Fruit fly (Drosophila melanogaster) whole organism: ENCODE measurements around the gene tral.

Experiments used
- CG8478 ChIP-seq: fragments of >200 bp; optimal IDR thresholded peaks from 2 replicates; lab custom pipeline; 2018; ENCODE audit warnings: inconsistent platforms
- Dll ChIP-seq: fragments of >200 bp; optimal IDR thresholded peaks from 2 replicates; lab custom pipeline; 2017
- EcR ChIP-seq, 2 experiments: fragments of >200 bp; optimal IDR thresholded peaks; 2 replicates each; lab custom pipeline; 2017; ENCODE audit warnings: missing biosample characterization in 2 of 2, missing genetic modification characterization in 2 of 2, missing genetic modification reagents in 2 of 2
- pan ChIP-seq: fragments of >200 bp; optimal IDR thresholded peaks from 2 replicates; lab custom pipeline; 2017
- psq ChIP-seq: fragments of >200 bp; optimal IDR thresholded peaks from 2 replicates; lab custom pipeline; 2017
- usp ChIP-seq: fragments of >200 bp; optimal IDR thresholded peaks from 2 replicates; lab custom pipeline; 2017; ENCODE audit warnings: missing biosample characterization, missing genetic modification characterization, mixed read lengths

Gene tral

DNA sequence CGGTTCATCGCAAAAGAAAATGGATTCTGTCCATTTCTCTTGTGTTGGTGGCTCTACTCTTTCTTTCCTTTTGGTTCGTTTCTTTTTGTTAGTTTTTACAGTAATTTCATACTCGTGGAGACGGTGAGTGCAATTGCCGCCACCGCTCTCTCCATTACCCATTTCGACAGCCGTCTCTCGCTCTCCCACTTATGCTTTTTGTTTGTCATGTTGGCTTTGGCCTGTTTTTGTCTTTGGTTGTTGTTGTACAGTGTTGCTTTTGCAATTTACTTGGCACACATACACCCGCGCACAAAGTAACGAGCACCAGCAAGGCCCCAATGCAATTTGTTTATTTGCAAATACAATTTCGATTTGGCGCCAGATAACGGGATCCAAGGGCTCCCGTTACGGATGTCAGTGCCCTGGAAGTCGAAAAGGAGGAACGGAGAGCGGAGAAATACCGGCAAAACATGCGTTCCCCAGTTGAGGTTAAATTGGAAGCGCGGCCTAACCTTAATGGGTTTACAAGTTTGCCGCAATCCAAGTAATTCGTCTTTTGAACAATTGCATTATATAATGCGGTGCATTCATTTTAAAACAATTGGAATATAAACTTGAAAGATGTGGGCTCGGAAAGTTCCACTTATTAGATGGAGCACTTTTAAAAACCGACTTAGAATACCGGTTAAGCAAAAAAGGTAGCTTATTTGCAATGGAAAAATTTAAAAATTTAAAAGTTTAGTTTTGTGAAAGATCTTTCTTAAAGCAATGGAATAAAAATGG, 1.0 kb downstream of the tral start:
- TF ChIP-seq Dll (lab: Kevin White, UChicago) (peak; percentile 43), CG8478 (lab: Kevin White, UChicago) (no peak)

DNA sequence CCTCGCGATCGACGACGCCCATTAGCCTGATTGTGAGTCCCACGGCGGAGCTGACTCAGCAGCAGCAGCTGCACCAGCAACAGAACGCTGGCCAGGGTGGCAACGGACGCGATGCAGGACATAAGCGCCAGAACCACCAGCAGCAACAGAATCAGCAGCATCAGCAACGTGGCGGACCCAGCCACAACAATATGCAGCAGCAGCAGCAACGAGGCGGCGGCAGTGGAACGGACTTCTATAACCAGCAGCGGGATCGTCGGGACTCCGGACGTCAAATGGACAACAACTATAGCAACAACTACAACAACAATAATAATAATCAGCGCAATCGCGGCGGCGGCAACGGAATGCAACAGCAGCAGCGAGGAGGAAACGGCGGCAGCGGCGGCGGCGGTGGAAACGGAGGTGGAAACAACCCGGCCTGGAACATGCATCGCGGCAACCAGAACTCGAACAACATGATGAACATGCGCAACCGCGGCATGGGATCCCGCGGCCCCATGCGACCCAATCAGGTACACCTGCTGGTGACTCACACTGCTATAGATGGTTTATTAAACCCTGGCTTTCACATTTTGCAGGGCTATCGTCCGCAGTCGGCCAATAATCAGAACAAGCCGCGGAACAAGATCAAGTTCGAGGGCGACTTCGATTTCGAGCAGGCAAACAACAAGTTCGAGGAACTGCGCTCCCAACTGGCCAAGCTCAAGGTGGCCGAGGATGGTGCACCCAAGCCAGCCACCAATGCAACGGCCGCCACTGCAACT, 2.8 kb downstream of the tral start:
- no peak for TF ChIP-seq EcR (GFP tag; optimal IDR thresholded peaks at IDR 0.05; lab: Kevin White, UChicago)
- no peak for TF ChIP-seq pan (lab: Kevin White, UChicago)
- TF ChIP-seq Dll (lab: Kevin White, UChicago) = no peak

DNA sequence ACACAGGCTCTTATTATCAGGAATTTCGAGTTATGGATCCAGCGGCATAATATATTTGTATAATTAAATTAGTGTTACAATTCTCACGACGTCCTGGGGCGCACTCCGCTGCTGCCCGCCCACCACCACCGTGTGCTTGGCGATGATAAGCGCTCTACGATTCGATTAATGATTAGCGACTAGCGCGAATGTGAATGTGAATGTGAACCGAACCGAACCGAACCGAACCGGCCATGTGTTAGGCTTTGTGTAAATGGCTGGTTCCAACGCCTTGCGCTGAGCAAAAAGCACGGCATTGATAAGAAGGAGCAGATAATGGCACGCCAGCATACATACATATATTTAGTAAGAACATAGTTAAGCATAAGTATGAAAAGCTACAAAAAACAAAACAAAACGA, 4.5 kb downstream of the tral start:
- TF ChIP-seq usp (no peak), EcR (GFP tag; optimal IDR thresholded peaks at IDR 0.05; lab: Kevin White, UChicago) (no peak), CG8478 (lab: Kevin White, UChicago) (no peak), psq (lab: Kevin White, UChicago) (no peak), Dll (lab: Kevin White, UChicago) (no peak), pan (lab: Kevin White, UChicago) (no peak)

DNA sequence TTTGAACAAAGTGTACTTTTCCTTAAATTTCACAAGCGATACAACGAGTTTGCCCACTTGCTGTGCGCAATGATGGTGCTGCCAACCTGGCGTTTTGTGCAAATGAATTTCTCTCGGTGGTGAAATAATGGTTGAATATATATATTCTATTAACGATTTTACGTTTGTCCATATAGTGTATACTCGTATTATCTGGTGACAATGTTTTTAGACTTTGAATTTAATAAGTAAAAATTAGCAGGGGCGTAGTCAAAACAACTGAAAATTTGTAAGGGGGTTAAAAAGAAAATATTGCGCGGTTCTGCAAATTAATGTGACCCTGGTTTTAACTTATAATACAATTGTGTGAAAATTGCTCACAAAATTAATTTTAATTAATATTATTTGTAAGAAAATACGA, 9.1 kb downstream of the tral start, which contains the start of the genes ver and Gcn5:
Gene ver (plus strand): TSS at position 47 of the 400 bp plus-strand sequence.
Gene Gcn5 (minus strand): TSS at position 74 of the 400 bp plus-strand sequence.
- no peak for TF ChIP-seq CG8478 (lab: Kevin White, UChicago)
- no peak for TF ChIP-seq Dll (lab: Kevin White, UChicago)
- no peak for TF ChIP-seq psq (lab: Kevin White, UChicago)
- TF ChIP-seq usp = no peak
- TF ChIP-seq EcR (GFP tag; optimal IDR thresholded peaks at IDR 0.05; lab: Kevin White, UChicago) = no peak
- TF ChIP-seq pan (lab: Kevin White, UChicago) = no peak

DNA sequence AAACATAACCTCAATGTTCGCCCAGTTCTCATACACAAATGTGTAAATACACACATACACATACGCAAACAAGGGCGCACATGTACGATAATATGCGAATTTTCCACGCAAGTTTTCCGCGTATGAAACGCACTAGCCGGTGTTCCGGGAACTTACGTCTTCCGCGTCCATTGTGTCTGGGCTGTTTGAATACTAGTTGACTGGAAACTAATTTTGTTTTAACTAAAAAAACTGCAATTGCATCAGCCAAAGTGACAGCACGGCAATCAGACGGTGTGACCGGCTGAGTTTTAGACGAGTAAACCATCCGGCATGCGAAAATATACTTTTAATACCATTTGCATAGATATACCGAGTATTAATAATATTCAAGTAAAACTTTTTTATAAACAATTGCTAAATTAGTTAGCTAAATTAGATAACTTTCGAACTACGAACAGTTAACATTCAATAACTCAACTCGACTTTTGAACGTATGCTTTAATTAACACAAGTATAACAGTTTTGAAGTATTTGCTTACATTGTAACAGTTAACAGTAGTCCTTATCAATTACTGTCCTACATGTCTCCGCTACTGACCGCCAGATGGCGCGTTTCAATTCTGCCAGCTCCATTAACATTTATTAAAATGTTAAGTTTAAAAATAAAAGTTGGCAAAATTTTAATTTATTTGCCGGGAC, 11.7 kb downstream of the tral start, which contains the start of gene eIF2beta:
Gene eIF2beta (minus strand): TSS at position 299 of the 681 bp plus-strand sequence.
- TF ChIP-seq Dll (lab: Kevin White, UChicago) (no peak), CG8478 (lab: Kevin White, UChicago) (no peak)

DNA sequence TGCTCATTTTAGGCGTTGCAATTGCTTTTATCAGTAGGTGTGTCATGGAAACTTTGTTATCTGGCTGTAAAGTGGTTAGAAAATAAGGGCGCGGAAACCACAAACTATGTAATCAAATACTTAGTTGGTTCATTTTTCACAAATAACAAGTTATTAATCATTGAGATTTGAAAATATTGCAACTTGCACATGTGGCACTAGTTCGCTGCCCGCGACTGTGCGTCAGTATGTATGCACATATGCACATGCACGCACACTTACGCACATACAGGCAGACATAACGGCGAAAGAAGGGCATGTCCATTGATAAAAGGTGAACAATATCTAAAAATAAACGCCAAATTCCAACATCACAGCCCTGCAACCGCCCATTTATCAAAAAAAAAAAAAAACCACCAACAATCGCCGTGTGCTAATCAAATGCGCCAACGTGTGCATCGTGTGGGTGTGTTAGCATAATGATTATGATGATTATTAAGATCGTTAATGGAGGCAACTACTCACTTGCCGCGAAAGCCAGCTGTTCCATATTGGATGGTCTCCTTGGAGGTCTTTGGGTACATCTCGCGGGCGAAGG, 14.7 kb downstream of the tral start:
- TF ChIP-seq EcR (GFP tag; optimal IDR thresholded peaks at IDR 0.05; lab: Kevin White, UChicago) (no peak), usp (no peak), CG8478 (lab: Kevin White, UChicago) (no peak), Dll (lab: Kevin White, UChicago) (no peak), psq (lab: Kevin White, UChicago) (no peak), pan (lab: Kevin White, UChicago) (no peak)

DNA sequence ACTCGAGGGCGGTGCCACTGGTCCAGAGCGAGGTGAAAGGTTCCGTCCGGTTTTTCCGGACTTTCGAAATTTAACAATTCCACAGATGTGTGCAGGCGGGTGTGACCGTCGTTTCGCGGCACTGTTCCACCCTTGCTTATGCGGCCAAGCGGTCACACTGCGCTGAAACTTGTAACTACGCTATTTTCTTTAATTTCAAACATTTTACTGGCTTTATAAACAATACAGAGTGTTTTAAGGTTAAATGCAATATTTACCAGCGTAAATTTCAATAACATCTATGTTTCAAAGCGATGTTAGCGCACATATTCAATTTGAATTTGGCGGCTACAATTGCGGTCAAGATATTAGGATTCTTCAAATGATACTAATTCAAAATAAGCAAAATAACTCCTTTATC, 15.2 kb downstream of the tral start, which contains the start of gene nst:
Gene nst (minus strand): TSS at position 128 of the 400 bp plus-strand sequence.
- TF ChIP-seq Dll (lab: Kevin White, UChicago) = no peak
- no peak for TF ChIP-seq pan (lab: Kevin White, UChicago)
- TF ChIP-seq psq (lab: Kevin White, UChicago) = no peak

DNA sequence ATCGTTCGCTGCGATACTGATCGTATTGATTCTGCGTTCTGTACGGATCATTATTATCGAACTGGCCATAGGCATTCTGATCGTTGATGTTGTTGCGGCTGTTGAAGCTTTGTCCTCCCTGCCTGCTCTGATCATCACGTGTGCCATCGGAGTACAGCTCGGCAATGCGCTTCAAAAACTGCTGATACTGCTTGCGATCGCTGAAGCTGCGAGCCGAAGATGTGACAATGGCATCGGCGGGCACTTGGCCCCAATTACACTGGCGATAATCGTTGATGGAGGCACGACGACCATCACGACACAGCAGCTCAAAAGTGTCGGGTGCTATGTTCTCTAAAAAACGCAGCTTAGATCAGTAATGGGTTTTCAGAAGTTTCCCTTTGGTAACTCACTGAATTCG, 17.4 kb downstream of the tral start:
- TF ChIP-seq Dll (lab: Kevin White, UChicago) = no peak
- TF ChIP-seq pan (lab: Kevin White, UChicago) = no peak
- no peak for TF ChIP-seq EcR (GFP tag; optimal IDR thresholded peaks at IDR 0.05; lab: Kevin White, UChicago)
- TF ChIP-seq usp = no peak
- no peak for TF ChIP-seq psq (lab: Kevin White, UChicago)
- TF ChIP-seq CG8478 (lab: Kevin White, UChicago) = no peak

DNA sequence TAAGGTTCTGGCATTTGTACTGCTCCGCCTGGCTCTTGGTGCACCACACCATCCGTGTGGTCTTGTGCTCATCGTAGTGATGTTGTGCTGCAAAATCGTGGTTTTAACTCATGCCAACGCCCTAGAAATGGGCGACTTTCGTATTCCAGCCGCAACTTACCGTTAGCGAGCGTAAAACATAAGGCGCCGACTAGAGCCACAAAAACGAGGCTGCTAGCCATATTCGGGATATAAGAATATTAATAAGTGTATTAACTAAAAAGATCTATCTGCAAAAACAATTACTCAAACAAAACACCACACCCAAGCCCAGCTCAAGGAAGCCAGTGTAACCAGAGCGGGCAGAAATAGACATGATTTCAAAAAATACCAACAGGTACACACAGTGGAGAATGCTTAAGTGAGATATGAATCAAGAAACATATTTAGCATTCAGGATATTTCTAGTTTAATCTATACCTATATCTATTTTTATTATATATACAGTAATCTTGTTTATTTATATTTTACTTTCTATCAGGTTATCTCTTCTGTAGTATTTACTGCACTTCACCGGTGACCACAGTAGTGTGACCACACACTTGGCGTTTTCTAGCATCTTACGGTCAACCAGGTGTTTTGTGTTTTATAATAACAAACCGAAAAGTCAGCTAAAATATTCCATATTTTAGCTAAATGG, 18.7 kb downstream of the tral start, which contains the start of the genes Tsf2 and CG34242:
Gene Tsf2 (minus strand): TSS at position 333 of the 679 bp plus-strand sequence.
Gene CG34242 (plus strand): TSS at position 605 of the 679 bp plus-strand sequence.
- TF ChIP-seq psq (lab: Kevin White, UChicago) = no peak
- TF ChIP-seq usp = no peak
- no peak for TF ChIP-seq EcR (GFP tag; optimal IDR thresholded peaks at IDR 0.05; lab: Kevin White, UChicago)
- TF ChIP-seq Dll (lab: Kevin White, UChicago) = no peak
- no peak for TF ChIP-seq CG8478 (lab: Kevin White, UChicago)
- no peak for TF ChIP-seq pan (lab: Kevin White, UChicago)

DNA sequence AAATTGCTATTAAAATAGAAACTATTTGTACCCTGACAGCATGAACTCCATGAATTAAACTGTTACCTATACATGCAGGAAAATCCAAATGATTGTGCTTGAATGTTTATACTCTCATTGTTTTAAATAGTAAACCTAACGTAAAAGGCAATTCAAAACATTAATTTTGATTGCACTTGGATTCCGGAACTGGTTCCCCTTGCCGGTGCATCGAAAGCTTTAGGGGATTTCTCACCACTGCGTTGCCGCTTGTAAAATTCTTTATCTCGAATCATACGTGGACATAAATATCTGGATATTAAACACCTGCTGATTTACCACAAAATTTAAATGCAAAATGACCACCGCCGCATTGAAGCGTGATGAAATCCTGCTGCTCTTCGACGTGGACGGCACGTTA, 19.5 kb downstream of the tral start, which contains the start of gene Pmm2:
Gene Pmm2 (plus strand): TSS at position 273 of the 400 bp plus-strand sequence.
- TF ChIP-seq EcR (GFP tag; optimal IDR thresholded peaks at IDR 0.05; lab: Kevin White, UChicago) (no peak), psq (lab: Kevin White, UChicago) (no peak), Dll (lab: Kevin White, UChicago) (no peak), pan (lab: Kevin White, UChicago) (no peak), usp (no peak), CG8478 (lab: Kevin White, UChicago) (no peak)
